Worm (Caenorhabditis elegans): ENCODE results near the gene ptd-2.

- TF ChIP-seq nhr-25 (tag; optimal IDR thresholded peaks at IDR 0.05) (no peak), Y55F3AM.14 (GFP tag; optimal IDR thresholded peaks at IDR 0.05) (no peak), elt-3 (tag; optimal IDR thresholded peaks at IDR 0.05) (no peak), nhr-11 (tag; optimal IDR thresholded peaks at IDR 0.05) (no peak), fos-1 (tag; optimal IDR thresholded peaks at IDR 0.05) (no peak)
Measured at ce11 chrV:9282110-9282509, 32.1 kb downstream of the ptd-2 start, which contains the start of gene hlh-10.

All from whole organism, L2 larva.